Worm (Caenorhabditis elegans) whole organism, midembryonic: Measurements from ENCODE around the gene ZK1058.9.

Source experiments
- T22C8.4 ChIP-seq: fragments of 200-800 bp; sonication (Bioruptor generic); IDR thresholded peaks from 2 replicates; pipeline ENCODE4 v1.3.6; 2022; ENCODE audit warnings: missing genetic modification characterization, missing compliant biosample characterization
- cog-1 ChIP-seq: sonication (generic microtip); optimal IDR thresholded peaks from 2 replicates; lab custom pipeline; 2016; ENCODE audit warnings: missing genetic modification characterization, missing compliant biosample characterization
- flt-1 ChIP-seq: fragments of 200-800 bp; sonication (Bioruptor generic); IDR thresholded peaks from 2 replicates; pipeline ENCODE4 v1.3.6; 2022; ENCODE audit warnings: missing genetic modification characterization, missing compliant biosample characterization
- klf-2 ChIP-seq: fragments of 200-800 bp; sonication (Bioruptor generic); conservative IDR thresholded peaks from 2 replicates; pipeline ENCODE4 v1.3.6; 2022; ENCODE audit warnings: missing genetic modification reagents, missing genetic modification characterization, missing compliant biosample characterization
- med-1 ChIP-seq: sonication (generic microtip); optimal IDR thresholded peaks from 2 replicates; lab custom pipeline; 2017; ENCODE audit warnings: missing genetic modification characterization, mild to moderate bottlenecking, missing compliant biosample characterization, antibody characterized with exemption, missing genetic modification reagents; ENCODE audit not compliant: insufficient read depth
- ref-1 ChIP-seq: fragments of 200-800 bp; sonication (Bioruptor generic); conservative IDR thresholded peaks from 2 replicates; pipeline ENCODE4 v1.3.6; 2022; ENCODE audit warnings: missing genetic modification reagents, missing genetic modification characterization, missing compliant biosample characterization
- tab-1 ChIP-seq: fragments of 200-800 bp; sonication (Bioruptor generic); IDR thresholded peaks from 2 replicates; pipeline ENCODE4 v1.3.6; 2022; ENCODE audit warnings: missing genetic modification characterization, missing compliant biosample characterization
- ztf-23 ChIP-seq: fragments of 200-800 bp; sonication (Bioruptor generic); IDR thresholded peaks from 2 replicates; pipeline ENCODE4 v1.3.6; 2022; ENCODE audit warnings: missing genetic modification reagents, missing genetic modification characterization, missing compliant biosample characterization
- ztf-29 ChIP-seq: fragments of 200-800 bp; sonication (Bioruptor generic); IDR thresholded peaks from 2 replicates; pipeline ENCODE4 v1.3.6; 2022; ENCODE audit warnings: missing genetic modification reagents, missing genetic modification characterization, missing compliant biosample characterization

Gene ZK1058.9

ce11 chrIII:3957850-3958249 lies 31.8 kb upstream of the ZK1058.9 start:
- no peak for TF ChIP-seq flt-1 (GFP tag; lab: Robert Waterston, UW)
- TF ChIP-seq med-1 (GFP tag; lab: Kevin White, UChicago) = no peak
- TF ChIP-seq cog-1 (tag; lab: Kevin White, UChicago) = no peak
- TF ChIP-seq ref-1 (GFP tag; lab: Robert Waterston, UW) = no peak
- TF ChIP-seq T22C8.4 (GFP tag; lab: Robert Waterston, UW) = no peak
- TF ChIP-seq ztf-23 (GFP tag; lab: Robert Waterston, UW) = no peak
- no peak for TF ChIP-seq tab-1 (GFP tag; lab: Robert Waterston, UW)
- TF ChIP-seq ztf-29 (GFP tag; lab: Robert Waterston, UW) = no peak
- no peak for TF ChIP-seq klf-2

- TF ChIP-seq med-1 (GFP tag; lab: Kevin White, UChicago) (no peak), ztf-29 (GFP tag; lab: Robert Waterston, UW) (no peak), cog-1 (tag; lab: Kevin White, UChicago) (no peak), T22C8.4 (GFP tag; lab: Robert Waterston, UW) (no peak), flt-1 (GFP tag; lab: Robert Waterston, UW) (no peak), klf-2 (no peak), tab-1 (GFP tag; lab: Robert Waterston, UW) (no peak), ref-1 (GFP tag; lab: Robert Waterston, UW) (no peak), ztf-23 (GFP tag; lab: Robert Waterston, UW) (no peak)
Observed at ce11 chrIII:3957119-3957739, 31.2 kb upstream of the ZK1058.9 start.

- TF ChIP-seq flt-1 (GFP tag; lab: Robert Waterston, UW) = no peak
- TF ChIP-seq ref-1 (GFP tag; lab: Robert Waterston, UW) = no peak
- no peak for TF ChIP-seq klf-2
- TF ChIP-seq T22C8.4 (GFP tag; lab: Robert Waterston, UW) = no peak
- no peak for TF ChIP-seq cog-1 (tag; lab: Kevin White, UChicago)
- no peak for TF ChIP-seq ztf-29 (GFP tag; lab: Robert Waterston, UW)
- no peak for TF ChIP-seq med-1 (GFP tag; lab: Kevin White, UChicago)
- no peak for TF ChIP-seq tab-1 (GFP tag; lab: Robert Waterston, UW)
- no peak for TF ChIP-seq ztf-23 (GFP tag; lab: Robert Waterston, UW)
Observed at ce11 chrIII:3956293-3956692, 30.3 kb upstream of the ZK1058.9 start, which contains the start of gene F37A8.5. F37A8.5 (plus strand) TSS chrIII:3956624.

- TF ChIP-seq flt-1 (GFP tag; lab: Robert Waterston, UW) (no peak), ref-1 (GFP tag; lab: Robert Waterston, UW) (no peak), tab-1 (GFP tag; lab: Robert Waterston, UW) (no peak), klf-2 (no peak), ztf-23 (GFP tag; lab: Robert Waterston, UW) (no peak), ztf-29 (GFP tag; lab: Robert Waterston, UW) (no peak), med-1 (GFP tag; lab: Kevin White, UChicago) (no peak), T22C8.4 (GFP tag; lab: Robert Waterston, UW) (no peak), cog-1 (tag; lab: Kevin White, UChicago) (no peak)
Observed at ce11 chrIII:3955674-3956073, 29.7 kb upstream of the ZK1058.9 start.

ce11 chrIII:3954828-3955227 lies 28.8 kb upstream of the ZK1058.9 start:
- no peak for TF ChIP-seq T22C8.4 (GFP tag; lab: Robert Waterston, UW)
- TF ChIP-seq ztf-29 (GFP tag; lab: Robert Waterston, UW) = no peak
- TF ChIP-seq ztf-23 (GFP tag; lab: Robert Waterston, UW) = no peak
- TF ChIP-seq tab-1 (GFP tag; lab: Robert Waterston, UW) = no peak
- TF ChIP-seq ref-1 (GFP tag; lab: Robert Waterston, UW) = no peak

ce11 chrIII:3954220-3954619 lies 28.2 kb upstream of the ZK1058.9 start:
- TF ChIP-seq ztf-23 (GFP tag; lab: Robert Waterston, UW) = no peak
- TF ChIP-seq T22C8.4 (GFP tag; lab: Robert Waterston, UW) = no peak
- TF ChIP-seq cog-1 (tag; lab: Kevin White, UChicago) = no peak
- TF ChIP-seq ztf-29 (GFP tag; lab: Robert Waterston, UW) = no peak
- TF ChIP-seq med-1 (GFP tag; lab: Kevin White, UChicago) = no peak
- TF ChIP-seq tab-1 (GFP tag; lab: Robert Waterston, UW) = no peak

ce11 chrIII:3953235-3953634 lies 27.2 kb upstream of the ZK1058.9 start:
- TF ChIP-seq cog-1 (tag; lab: Kevin White, UChicago) (no peak), ztf-23 (GFP tag; lab: Robert Waterston, UW) (no peak), ref-1 (GFP tag; lab: Robert Waterston, UW) (no peak), med-1 (GFP tag; lab: Kevin White, UChicago) (no peak), T22C8.4 (GFP tag; lab: Robert Waterston, UW) (no peak), flt-1 (GFP tag; lab: Robert Waterston, UW) (no peak), klf-2 (no peak), tab-1 (GFP tag; lab: Robert Waterston, UW) (no peak), ztf-29 (GFP tag; lab: Robert Waterston, UW) (no peak)

- TF ChIP-seq tab-1 (GFP tag; lab: Robert Waterston, UW) (no peak), ref-1 (GFP tag; lab: Robert Waterston, UW) (no peak), cog-1 (tag; lab: Kevin White, UChicago) (no peak), klf-2 (no peak), T22C8.4 (GFP tag; lab: Robert Waterston, UW) (no peak), ztf-29 (GFP tag; lab: Robert Waterston, UW) (no peak), med-1 (GFP tag; lab: Kevin White, UChicago) (no peak), flt-1 (GFP tag; lab: Robert Waterston, UW) (no peak), ztf-23 (GFP tag; lab: Robert Waterston, UW) (no peak)
Observed at ce11 chrIII:3952058-3952457, 26.0 kb upstream of the ZK1058.9 start.

ce11 chrIII:3935808-3936207 lies 9.8 kb upstream of the ZK1058.9 start, which contains the start of gene npl-10:
npl-10 (minus strand) TSS chrIII:3935908.
- no peak for TF ChIP-seq klf-2
- no peak for TF ChIP-seq med-1 (GFP tag; lab: Kevin White, UChicago)
- TF ChIP-seq ztf-29 (GFP tag; lab: Robert Waterston, UW) = no peak
